Worm (Caenorhabditis elegans) whole organism, mixed stage, embryonic: Measurements from ENCODE around the gene pqn-84.

Experiments
- ceh-43 ChIP-seq: fragments of 200-800 bp; sonication (Bioruptor generic); optimal IDR thresholded peaks from 2 replicates; lab custom pipeline; 2018; ENCODE audit warnings: mild to moderate bottlenecking, missing genetic modification characterization, moderate library complexity, missing compliant biosample characterization
- cnd-1 ChIP-seq: fragments of 200-800 bp; sonication (Bioruptor generic); optimal IDR thresholded peaks from 2 replicates; lab custom pipeline; 2018; ENCODE audit warnings: mild to moderate bottlenecking, missing genetic modification characterization, missing compliant biosample characterization
- elt-1 ChIP-seq: sonication (generic microtip); optimal IDR thresholded peaks from 2 replicates; lab custom pipeline; 2017; ENCODE audit warnings: missing genetic modification characterization, mild to moderate bottlenecking, missing compliant biosample characterization, antibody characterized with exemption, moderate library complexity, borderline replicate concordance; ENCODE audit not compliant: insufficient read depth
- elt-3 ChIP-seq: fragments of 150-350 bp; optimal IDR thresholded peaks from 2 replicates; lab custom pipeline; 2014; ENCODE audit warnings: missing biosample characterization, missing genetic modification characterization
- flh-1 ChIP-seq: fragments of 200-800 bp; sonication (Bioruptor generic); optimal IDR thresholded peaks from 2 replicates; lab custom pipeline; 2018; ENCODE audit warnings: mild to moderate bottlenecking, missing genetic modification characterization, moderate library complexity, missing compliant biosample characterization
- lin-13 ChIP-seq: fragments of 150-350 bp; optimal IDR thresholded peaks from 2 replicates; lab custom pipeline; 2014; ENCODE audit warnings: missing biosample characterization, missing genetic modification characterization
- lsy-2 ChIP-seq: fragments of 150-350 bp; optimal IDR thresholded peaks from 2 replicates; lab custom pipeline; 2014; ENCODE audit warnings: missing biosample characterization, missing genetic modification characterization
- nhr-12 ChIP-seq: fragments of 150-350 bp; optimal IDR thresholded peaks from 2 replicates; lab custom pipeline; 2014; ENCODE audit warnings: missing biosample characterization, missing genetic modification characterization
- nhr-28 ChIP-seq: fragments of 150-350 bp; optimal IDR thresholded peaks from 2 replicates; lab custom pipeline; 2014; ENCODE audit warnings: missing biosample characterization, missing genetic modification characterization
- pha-4 ChIP-seq: fragments of 150-350 bp; optimal IDR thresholded peaks from 2 replicates; lab custom pipeline; 2018; ENCODE audit warnings: missing biosample characterization, missing genetic modification reagents, missing genetic modification characterization
- sem-2 ChIP-seq: fragments of 200-800 bp; sonication (Bioruptor generic); optimal IDR thresholded peaks from 2 replicates; lab custom pipeline; 2018; ENCODE audit warnings: mild to moderate bottlenecking, missing genetic modification characterization, missing compliant biosample characterization
- unc-62 ChIP-seq: fragments of 150-350 bp; optimal IDR thresholded peaks from 2 replicates; lab custom pipeline; 2014; ENCODE audit warnings: missing biosample characterization, missing genetic modification reagents, missing genetic modification characterization
- zip-8 ChIP-seq: fragments of 150-350 bp; optimal IDR thresholded peaks from 2 replicates; lab custom pipeline; 2014; ENCODE audit warnings: missing biosample characterization, missing genetic modification characterization

DNA sequence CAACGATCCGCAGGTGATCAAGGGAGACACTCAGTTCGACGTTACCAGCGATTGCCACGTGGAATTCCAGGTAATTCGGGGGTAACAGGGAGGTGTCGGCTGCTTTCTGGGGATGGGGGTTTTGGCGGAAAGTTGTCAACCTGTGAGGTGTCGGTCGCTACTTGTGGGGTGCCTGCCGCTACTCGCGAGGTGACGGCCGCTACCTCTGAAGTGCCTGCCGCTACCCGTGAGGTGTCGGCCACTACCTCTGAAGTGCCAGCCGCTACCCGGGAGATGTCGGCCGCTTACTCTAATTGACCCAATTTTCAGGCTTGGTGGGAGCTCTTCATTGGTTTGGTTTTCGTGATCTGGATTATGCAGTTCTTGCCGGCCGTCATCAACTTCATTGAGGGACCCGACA lies 30.8 kb downstream of the pqn-84 start:
- no peak for TF ChIP-seq unc-62 (GFP tag; lab: Kevin White, UChicago)
- no peak for TF ChIP-seq elt-3 (tag; lab: Kevin White, UChicago)
- TF ChIP-seq zip-8 (tag; lab: Kevin White, UChicago) = no peak
- TF ChIP-seq nhr-12 = no peak
- TF ChIP-seq elt-1 = no peak
- TF ChIP-seq flh-1 = no peak
- TF ChIP-seq pha-4 (tag; lab: Kevin White, UChicago) = no peak
- no peak for TF ChIP-seq lsy-2 (tag; lab: Kevin White, UChicago)
- no peak for TF ChIP-seq lin-13 (tag; lab: Kevin White, UChicago)
- TF ChIP-seq ceh-43 (GFP tag; lab: Kevin White, UChicago) = no peak
- TF ChIP-seq cnd-1 = no peak
- TF ChIP-seq nhr-28 (tag; lab: Kevin White, UChicago) = no peak
- TF ChIP-seq sem-2 (GFP tag; lab: Kevin White, UChicago) = no peak
